Worm (Caenorhabditis elegans) whole organism, L3 larva: ENCODE results near the gene pacs-1.
A peak's percentile ranks its signal among the peaks of the same experiment; 100 is the strongest.

Source experiments
- aly-2 ChIP-seq: fragments of 150-350 bp; optimal IDR thresholded peaks from 2 replicates; lab custom pipeline; 2014; ENCODE audit warnings: missing biosample characterization, missing genetic modification characterization
- ama-1 ChIP-seq: fragments of 150-350 bp; optimal IDR thresholded peaks from 2 replicates; lab custom pipeline; 2018
- ceh-16 ChIP-seq: sonication (generic microtip); optimal IDR thresholded peaks from 2 replicates; lab custom pipeline; 2017; ENCODE audit warnings: missing biosample characterization, missing genetic modification characterization
- ceh-28 ChIP-seq: fragments of 150-350 bp; optimal IDR thresholded peaks from 2 replicates; lab custom pipeline; 2014; ENCODE audit warnings: missing biosample characterization, missing genetic modification reagents, missing genetic modification characterization
- egl-27 ChIP-seq: sonication (generic microtip); optimal IDR thresholded peaks from 4 replicates; lab custom pipeline; 2017; ENCODE audit warnings: missing biosample characterization, missing genetic modification reagents, missing genetic modification characterization
- egl-5 ChIP-seq: fragments of 150-350 bp; optimal IDR thresholded peaks from 2 replicates; lab custom pipeline; 2017; ENCODE audit warnings: missing biosample characterization, missing genetic modification reagents, missing genetic modification characterization, inconsistent platforms
- elt-1 ChIP-seq: fragments of 150-350 bp; optimal IDR thresholded peaks from 2 replicates; lab custom pipeline; 2014; ENCODE audit warnings: missing biosample characterization, missing genetic modification characterization
- elt-2 ChIP-seq: sonication (generic microtip); optimal IDR thresholded peaks from 2 replicates; lab custom pipeline; 2016; ENCODE audit warnings: missing genetic modification reagents, mild to moderate bottlenecking, missing genetic modification characterization, missing compliant biosample characterization
- elt-3 ChIP-seq, 3 experiments: fragments of 150-350 bp in 1 of 3; sonication (generic microtip) in 2 of 3; optimal IDR thresholded peaks; 2 replicates in 2 of 3; 4 replicates in 1 of 3; lab custom pipeline; 2014 to 2017; ENCODE audit warnings: missing biosample characterization in 3 of 3, missing genetic modification characterization in 3 of 3
- fkh-10 ChIP-seq: sonication (generic microtip); optimal IDR thresholded peaks from 2 replicates; lab custom pipeline; 2017; ENCODE audit warnings: missing biosample characterization, missing genetic modification reagents, missing genetic modification characterization
- fkh-2 ChIP-seq: fragments of 150-350 bp; optimal IDR thresholded peaks from 2 replicates; lab custom pipeline; 2014; ENCODE audit warnings: missing biosample characterization, missing genetic modification reagents, missing genetic modification characterization
- hmg-11 ChIP-seq: sonication (generic microtip); optimal IDR thresholded peaks from 2 replicates; lab custom pipeline; 2016; ENCODE audit warnings: missing genetic modification characterization, missing compliant biosample characterization
- jun-1 ChIP-seq: fragments of 150-350 bp; optimal IDR thresholded peaks from 2 replicates; lab custom pipeline; 2014; ENCODE audit warnings: missing biosample characterization, missing genetic modification reagents, missing genetic modification characterization
- lin-15B ChIP-seq: fragments of 150-350 bp; optimal IDR thresholded peaks from 2 replicates; lab custom pipeline; 2014; ENCODE audit warnings: missing biosample characterization, missing genetic modification characterization
- lin-39 ChIP-seq: fragments of 150-350 bp; optimal IDR thresholded peaks from 2 replicates; lab custom pipeline; 2018; ENCODE audit warnings: missing biosample characterization, missing genetic modification reagents, missing genetic modification characterization
- nfya-1 ChIP-seq: sonication (generic microtip); optimal IDR thresholded peaks from 2 replicates; lab custom pipeline; 2017; ENCODE audit warnings: missing genetic modification characterization, mild to moderate bottlenecking, missing compliant biosample characterization, antibody characterized with exemption, moderate library complexity; ENCODE audit not compliant: insufficient read depth
- nhr-11 ChIP-seq: fragments of 150-350 bp; optimal IDR thresholded peaks from 2 replicates; lab custom pipeline; 2014; ENCODE audit warnings: missing biosample characterization, missing genetic modification characterization
- nhr-23 ChIP-seq: fragments of 150-350 bp; optimal IDR thresholded peaks from 2 replicates; lab custom pipeline; 2014; ENCODE audit warnings: missing biosample characterization, missing genetic modification reagents, missing genetic modification characterization
- nhr-237 ChIP-seq: fragments of 150-350 bp; optimal IDR thresholded peaks from 2 replicates; lab custom pipeline; 2014; ENCODE audit warnings: missing biosample characterization, missing genetic modification characterization
- nhr-25 ChIP-seq: sonication (generic microtip); optimal IDR thresholded peaks from 2 replicates; lab custom pipeline; 2017; ENCODE audit warnings: missing biosample characterization, missing genetic modification characterization
- nhr-28 ChIP-seq: fragments of 150-350 bp; optimal IDR thresholded peaks from 2 replicates; lab custom pipeline; 2014; ENCODE audit warnings: missing biosample characterization, missing genetic modification characterization
- nhr-43 ChIP-seq: sonication (generic microtip); optimal IDR thresholded peaks from 2 replicates; lab custom pipeline; 2016; ENCODE audit warnings: mild to moderate bottlenecking, missing genetic modification characterization, missing compliant biosample characterization; ENCODE audit not compliant: poor library complexity, severe bottlenecking
- nhr-67 ChIP-seq: fragments of 150-350 bp; optimal IDR thresholded peaks from 2 replicates; lab custom pipeline; 2014; ENCODE audit warnings: missing biosample characterization, missing genetic modification characterization
- nhr-76 ChIP-seq: fragments of 150-350 bp; sonication (generic microtip); optimal IDR thresholded peaks from 5 replicates; lab custom pipeline; 2014; ENCODE audit warnings: missing biosample characterization, missing genetic modification characterization
- nhr-77 ChIP-seq: fragments of 150-350 bp; optimal IDR thresholded peaks from 2 replicates; lab custom pipeline; 2014; ENCODE audit warnings: missing biosample characterization, missing genetic modification characterization
- pha-4 ChIP-seq: fragments of 150-350 bp; optimal IDR thresholded peaks from 2 replicates; lab custom pipeline; 2014; ENCODE audit warnings: missing biosample characterization, missing genetic modification reagents, missing genetic modification characterization
- pqm-1 ChIP-seq: fragments of 150-350 bp; optimal IDR thresholded peaks from 2 replicates; lab custom pipeline; 2017; ENCODE audit warnings: missing biosample characterization, missing genetic modification characterization, inconsistent platforms
- skn-1 ChIP-seq: fragments of 150-350 bp; optimal IDR thresholded peaks from 2 replicates; lab custom pipeline; 2014; ENCODE audit warnings: missing biosample characterization, missing genetic modification characterization
- snpc-4 ChIP-seq: fragments of 150-350 bp; optimal IDR thresholded peaks from 2 replicates; lab custom pipeline; 2014; ENCODE audit warnings: missing biosample characterization, missing genetic modification characterization
- unc-39 ChIP-seq: sonication (generic microtip); optimal IDR thresholded peaks from 4 replicates; lab custom pipeline; 2017; ENCODE audit warnings: missing biosample characterization, missing genetic modification characterization
- zag-1 ChIP-seq: fragments of 150-350 bp; optimal IDR thresholded peaks from 2 replicates; lab custom pipeline; 2014; ENCODE audit warnings: missing biosample characterization, missing genetic modification characterization
- ztf-4 ChIP-seq: fragments of 150-350 bp; optimal IDR thresholded peaks from 2 replicates; lab custom pipeline; 2014; ENCODE audit warnings: missing biosample characterization, missing genetic modification characterization

Gene pacs-1

DNA sequence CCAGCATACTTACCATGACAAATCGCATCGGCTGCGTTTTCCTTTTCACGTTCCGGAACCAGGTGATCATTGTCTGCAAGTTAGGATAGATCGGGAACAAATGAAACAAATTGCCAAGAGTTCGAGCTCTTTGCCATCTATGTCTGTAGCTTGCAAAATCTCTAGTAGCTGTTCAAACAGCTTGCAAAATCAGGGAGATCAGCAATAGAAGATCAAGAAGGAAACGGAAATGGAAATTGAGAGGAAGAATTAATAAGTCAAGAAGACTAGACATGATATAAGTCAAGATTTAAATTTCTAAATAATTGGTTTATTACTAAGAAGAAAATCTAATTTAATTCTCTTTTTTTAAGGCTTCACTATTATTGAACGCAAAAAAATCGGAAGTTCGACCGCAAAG lies 15.2 kb upstream of the pacs-1 start, which contains the start of gene F07C3.3:
Gene F07C3.3 (minus strand): TSS at position 101 of the 400 bp plus-strand sequence.
- TF ChIP-seq pqm-1 (no peak), elt-2 (tag; lab: Kevin White, UChicago) (no peak), pha-4 (no peak)

DNA sequence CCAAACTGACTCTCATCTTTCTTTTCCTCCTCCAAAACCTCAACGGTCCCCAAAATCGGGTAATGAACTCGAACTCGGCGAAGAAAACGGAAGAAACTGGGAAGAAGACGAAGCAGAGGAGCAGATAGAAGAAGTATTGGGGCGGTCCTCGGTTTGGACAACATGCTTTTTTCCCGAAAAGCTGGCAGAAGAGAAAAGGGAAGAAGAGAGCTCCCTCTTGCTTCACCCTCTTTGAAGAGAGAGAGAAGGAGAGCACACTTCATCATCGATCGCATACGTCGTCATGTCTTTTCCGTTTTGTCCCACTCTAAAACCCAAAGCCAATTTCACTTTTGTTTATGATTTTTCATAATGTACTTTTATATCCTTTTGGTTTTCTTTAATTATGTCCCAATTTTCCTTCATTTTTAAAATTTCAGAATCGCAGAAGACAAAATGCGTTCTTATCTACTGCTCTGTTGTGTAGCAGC lies 8.7 kb upstream of the pacs-1 start, which contains the start of gene F07C3.2:
Gene F07C3.2 (plus strand): TSS at position 420 of the 470 bp plus-strand sequence.
- TF ChIP-seq hmg-11 (tag; lab: Kevin White, UChicago), result peak; percentile 26
- TF ChIP-seq lin-39 (tag; lab: Kevin White, UChicago), result peak; percentile 62
- TF ChIP-seq fkh-10 (GFP tag; lab: Kevin White, UChicago), result peak; percentile 13
- TF ChIP-seq snpc-4 (tag; lab: Kevin White, UChicago), result no peak
- peak; percentile 41 for TF ChIP-seq nfya-1 (tag; lab: Kevin White, UChicago)
- no peak for TF ChIP-seq nhr-77 (tag; lab: Kevin White, UChicago)
- no peak for TF ChIP-seq nhr-25
- TF ChIP-seq, all 47 proteins: peak for 4

ce11 chrV:9224981-9225380 lies 7.9 kb upstream of the pacs-1 start:
- TF ChIP-seq nhr-11 (tag; lab: Kevin White, UChicago) (no peak), fkh-2 (no peak), nhr-25 (peak; percentile 38)

- TF ChIP-seq nhr-77 (tag; lab: Kevin White, UChicago) (no peak), aly-2 (tag; lab: Kevin White, UChicago) (no peak), unc-39 (no peak), nhr-43 (tag; lab: Kevin White, UChicago) (no peak), skn-1 (no peak), nhr-237 (tag; lab: Kevin White, UChicago) (no peak), egl-27 (tag; lab: Kevin White, UChicago) (no peak), nhr-23 (tag; lab: Kevin White, UChicago) (no peak), ceh-16 (tag; lab: Kevin White, UChicago) (no peak), ztf-4 (tag; lab: Kevin White, UChicago) (no peak), elt-3 (tag; optimal IDR thresholded peaks at IDR 0.05; lab: Kevin White, UChicago) (no peak), nhr-25 (no peak), ceh-28 (tag; lab: Kevin White, UChicago) (no peak), hmg-11 (tag; lab: Kevin White, UChicago) (no peak), fkh-2 (no peak), fkh-10 (GFP tag; lab: Kevin White, UChicago) (no peak), nfya-1 (tag; lab: Kevin White, UChicago) (no peak), jun-1 (no peak), ama-1 (lab: Kevin White, UChicago) (no peak), nhr-67 (no peak)
- TF ChIP-seq, all 47 proteins: peak for 0
These were observed 7.3 kb upstream of the pacs-1 start for ce11 chrV:9224377-9224776.

ce11 chrV:9222819-9223218 lies 5.8 kb upstream of the pacs-1 start:
- TF ChIP-seq elt-1 (tag; lab: Kevin White, UChicago) (no peak), elt-3 (tag; optimal IDR thresholded peaks at IDR 0.05; lab: Kevin White, UChicago) (no peak), aly-2 (tag; lab: Kevin White, UChicago) (no peak), lin-39 (tag; lab: Kevin White, UChicago) (no peak), egl-5 (tag; lab: Kevin White, UChicago) (no peak), hmg-11 (tag; lab: Kevin White, UChicago) (no peak), nhr-76 (tag; lab: Kevin White, UChicago) (no peak), zag-1 (tag; lab: Kevin White, UChicago) (no peak), nhr-28 (no peak), lin-15B (tag; lab: Kevin White, UChicago) (no peak), nhr-23 (tag; lab: Kevin White, UChicago) (no peak), snpc-4 (tag; lab: Kevin White, UChicago) (no peak), nfya-1 (tag; lab: Kevin White, UChicago) (no peak), pqm-1 (no peak)

ce11 chrV:9221566-9221965 lies 4.5 kb upstream of the pacs-1 start, which contains the start of gene grd-6:
Gene grd-6, plus strand, starts transcription at chrV:9221866.
- no peak for TF ChIP-seq nfya-1 (tag; lab: Kevin White, UChicago)
- peak; percentile 25 for TF ChIP-seq nhr-25
- TF ChIP-seq, all 47 proteins: peak for 1
